Worm (Caenorhabditis elegans): ENCODE results near the gene R11D1.10.

DNA sequence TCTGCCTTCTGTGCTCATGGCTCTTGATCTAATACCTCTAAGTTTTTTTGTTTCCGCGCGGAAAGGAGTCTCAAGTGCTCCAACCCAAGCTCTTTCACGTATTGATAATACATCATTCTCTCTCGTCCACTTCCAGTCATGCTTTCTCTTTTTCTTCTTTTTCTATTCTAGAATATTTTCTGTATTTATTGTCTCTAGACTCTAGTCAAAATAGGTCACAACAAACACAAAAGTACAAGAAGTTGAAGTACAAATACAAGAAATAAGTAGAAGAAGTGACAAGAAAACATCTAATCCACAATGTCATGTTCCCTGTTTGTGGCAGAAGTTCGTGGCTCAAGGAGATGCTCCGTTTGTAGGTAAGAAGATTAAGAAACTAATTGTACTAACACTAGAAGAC lies 43.9 kb downstream of the R11D1.10 start, which contains the start of gene ZC455.1:
- TF ChIP-seq med-1 (GFP tag; optimal IDR thresholded peaks at IDR 0.05; ENCODE audit: insufficient read depth) = no peak
- TF ChIP-seq flt-1 (GFP tag; IDR thresholded peaks at IDR 0.05) = no peak
- no peak for TF ChIP-seq ref-1 (GFP tag; conservative IDR thresholded peaks at IDR 0.05)
- no peak for TF ChIP-seq klf-2 (GFP tag; conservative IDR thresholded peaks at IDR 0.05)
- TF ChIP-seq ztf-29 (GFP tag; IDR thresholded peaks at IDR 0.05) = no peak
- TF ChIP-seq T22C8.4 (GFP tag; IDR thresholded peaks at IDR 0.05) = no peak
- TF ChIP-seq cog-1 (tag; optimal IDR thresholded peaks at IDR 0.05) = no peak

All from whole organism, midembryonic.